Worm (Caenorhabditis elegans) whole organism, L1 larva: ENCODE measurements around the gene alfa-1.

Experiments used
- C16A3.4 ChIP-seq: fragments of 150-350 bp; optimal IDR thresholded peaks from 2 replicates; lab custom pipeline; 2014; ENCODE audit warnings: missing biosample characterization, missing genetic modification characterization
- blmp-1 ChIP-seq: fragments of 150-350 bp; optimal IDR thresholded peaks from 2 replicates; lab custom pipeline; 2014; ENCODE audit warnings: missing biosample characterization, missing genetic modification characterization
- dsc-1 ChIP-seq: sonication (generic microtip); optimal IDR thresholded peaks from 2 replicates; lab custom pipeline; 2016; ENCODE audit warnings: mild to moderate bottlenecking, missing genetic modification characterization, missing compliant biosample characterization
- efl-1 ChIP-seq, 4 experiments: fragments of 150-350 bp; optimal IDR thresholded peaks in 3 of 4; peaks in 1 of 4; 1 replicate in 1 of 4; 2 replicates in 3 of 4; lab custom pipeline; 2014; ENCODE audit warnings: missing biosample characterization in 2 of 4, missing genetic modification characterization in 2 of 4, missing genetic modification reagents in 2 of 4
- fkh-10 ChIP-seq: sonication (generic microtip); optimal IDR thresholded peaks from 2 replicates; lab custom pipeline; 2017; ENCODE audit warnings: missing biosample characterization, missing genetic modification reagents, missing genetic modification characterization
- fos-1 ChIP-seq: fragments of 150-350 bp; optimal IDR thresholded peaks from 2 replicates; lab custom pipeline; 2014; ENCODE audit warnings: missing biosample characterization, missing genetic modification characterization
- lin-14 ChIP-seq: fragments of 200-800 bp; sonication (Bioruptor generic); optimal IDR thresholded peaks from 2 replicates; lab custom pipeline; 2018; ENCODE audit warnings: mild to moderate bottlenecking, missing genetic modification characterization, moderate library complexity, missing compliant biosample characterization
- lin-35 ChIP-seq, 2 experiments: fragments of 150-350 bp; optimal IDR thresholded peaks; 2 replicates each; lab custom pipeline; 2014; ENCODE audit warnings: missing biosample characterization in 2 of 2, missing genetic modification characterization in 2 of 2, missing genetic modification reagents in 2 of 2
- mep-1 ChIP-seq: fragments of 150-350 bp; optimal IDR thresholded peaks from 2 replicates; lab custom pipeline; 2014; ENCODE audit warnings: missing biosample characterization, missing genetic modification characterization
- snpc-4 ChIP-seq: fragments of 150-350 bp; optimal IDR thresholded peaks from 2 replicates; lab custom pipeline; 2014; ENCODE audit warnings: missing biosample characterization, missing genetic modification characterization
- unc-98 ChIP-seq: fragments of 200-800 bp; sonication (Bioruptor generic); IDR thresholded peaks from 2 replicates; pipeline ENCODE4 v1.3.6; 2022; ENCODE audit warnings: missing genetic modification characterization, missing compliant biosample characterization
- vab-15 ChIP-seq: sonication (generic microtip); optimal IDR thresholded peaks from 2 replicates; lab custom pipeline; 2017; ENCODE audit warnings: missing genotype, mild to moderate bottlenecking, missing genetic modification characterization, missing compliant biosample characterization
- zag-1 ChIP-seq: fragments of 150-350 bp; optimal IDR thresholded peaks from 2 replicates; lab custom pipeline; 2014; ENCODE audit warnings: missing biosample characterization, missing genetic modification characterization

alfa-1 gene

DNA sequence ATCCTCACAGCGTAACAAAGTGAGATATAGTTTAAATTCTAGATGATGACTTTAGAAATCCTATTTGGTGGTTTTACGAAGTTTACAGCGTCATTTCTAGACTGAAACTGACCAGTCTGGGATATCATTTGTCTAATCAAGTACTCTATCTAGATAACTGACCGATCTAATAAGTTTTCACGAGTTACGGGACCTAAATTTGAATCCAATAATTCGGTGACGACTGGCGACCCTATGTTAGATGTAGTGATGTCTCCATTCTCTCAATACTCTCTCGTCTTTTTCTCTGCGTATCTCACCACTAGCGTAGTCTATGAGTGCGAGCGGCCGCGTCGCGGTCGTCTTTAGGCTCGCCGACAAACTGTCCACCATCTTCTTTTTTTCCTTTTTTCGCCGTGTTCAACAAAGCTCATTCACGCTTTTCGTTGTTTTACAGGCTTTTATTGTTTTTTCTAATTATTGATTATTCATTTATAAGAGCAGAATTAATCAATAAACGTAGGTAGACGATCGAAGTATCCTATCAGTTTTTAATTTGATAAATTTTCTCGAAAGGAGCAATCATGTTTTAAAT is 46.9 kb downstream of the alfa-1 start (continued):
- TF ChIP-seq fos-1 (tag; lab: Kevin White, UChicago): no peak
- no peak for TF ChIP-seq zag-1 (tag; lab: Kevin White, UChicago)
- TF ChIP-seq vab-15 (tag; lab: Kevin White, UChicago): no peak
- peak; percentile 30 to 49 for TF ChIP-seq efl-1 (optimal IDR thresholded peaks at IDR 0.05; lab: Kevin White, UChicago)
- TF ChIP-seq efl-1 (GFP tag; optimal IDR thresholded peaks at IDR 0.05 in 1 of 2; lab: Kevin White, UChicago): peak; percentile 20 to 78
- TF ChIP-seq C16A3.4 (tag; lab: Kevin White, UChicago): peak; percentile 4

DNA sequence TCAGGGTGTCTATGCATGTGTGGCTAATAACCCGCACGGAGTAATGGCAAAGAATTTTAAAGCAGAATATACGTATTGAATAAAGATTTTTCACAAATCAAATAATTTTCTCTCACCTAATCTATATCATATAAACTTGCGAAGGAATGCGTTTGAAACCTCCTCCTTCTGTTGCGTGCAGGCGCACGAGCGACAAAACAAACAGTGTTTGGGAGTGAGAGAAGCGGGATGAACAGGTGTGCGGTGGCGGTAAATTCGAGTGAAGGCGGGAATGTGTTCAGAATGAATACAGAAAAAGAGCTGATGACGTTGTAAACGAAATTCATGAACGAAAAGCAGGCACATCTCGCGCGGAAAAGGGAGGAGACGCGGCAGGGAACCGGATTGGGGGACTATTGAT is 48.0 kb downstream of the alfa-1 start:
- no peak for TF ChIP-seq fkh-10
- TF ChIP-seq snpc-4 (tag; lab: Kevin White, UChicago): no peak
- TF ChIP-seq lin-14 (GFP tag; lab: Kevin White, UChicago): peak; percentile 38
- peak; percentile 5 for TF ChIP-seq blmp-1 (tag; lab: Kevin White, UChicago)
- peak; percentile 14 for TF ChIP-seq mep-1
- peak in 1 of 2 experiments; percentile 8 for TF ChIP-seq lin-35 (GFP tag; optimal IDR thresholded peaks at IDR 0.05; lab: Kevin White, UChicago)

DNA sequence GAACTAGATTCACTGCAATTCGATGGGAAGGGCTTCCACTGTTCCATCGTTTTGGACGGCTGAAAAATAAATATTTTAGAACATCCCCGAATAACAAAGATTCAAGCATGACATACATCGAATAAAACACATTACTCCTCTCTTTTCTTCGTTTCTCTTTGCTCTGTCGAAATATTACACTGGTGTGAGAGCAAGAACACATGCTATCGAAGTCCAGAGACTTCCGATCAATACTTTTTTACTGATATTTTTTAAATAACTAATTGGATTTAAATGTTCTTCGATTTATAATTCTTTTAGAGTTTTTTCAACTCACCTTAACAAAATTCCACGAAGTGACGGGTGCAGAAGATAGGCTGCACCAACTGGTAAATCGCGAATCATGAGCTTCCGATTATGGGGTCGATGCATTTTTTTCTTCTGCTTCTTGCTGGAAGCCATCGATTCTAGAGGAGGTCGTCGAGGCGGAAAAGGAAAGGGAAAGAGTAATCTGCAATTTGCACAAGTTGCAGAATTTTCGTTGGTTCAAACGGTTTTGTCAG is 49.0 kb downstream of the alfa-1 start, which contains the start of the genes oig-4 and R07G3.7:
Gene oig-4 (plus strand): TSS at position 301 of the 542 bp plus-strand sequence.
Gene R07G3.7 (minus strand): TSS at position 492 of the 542 bp plus-strand sequence.
- TF ChIP-seq dsc-1 (peak; percentile 19), unc-98 (GFP tag; lab: Robert Waterston, UW) (no peak), fos-1 (tag; lab: Kevin White, UChicago) (no peak)
- TF ChIP-seq, all 84 proteins: peak for 1
